Worm (Caenorhabditis elegans) whole organism, mixed stage, embryonic: Measurements from ENCODE around the gene ver-3.

Source experiments
- blmp-1 ChIP-seq: fragments of 150-350 bp; optimal IDR thresholded peaks from 2 replicates; lab custom pipeline; 2014; ENCODE audit warnings: missing biosample characterization, missing genetic modification characterization
- elt-1 ChIP-seq: sonication (generic microtip); optimal IDR thresholded peaks from 2 replicates; lab custom pipeline; 2017; ENCODE audit warnings: missing genetic modification characterization, mild to moderate bottlenecking, missing compliant biosample characterization, antibody characterized with exemption, moderate library complexity, borderline replicate concordance; ENCODE audit not compliant: insufficient read depth
- ham-2 ChIP-seq: fragments of 200-800 bp; sonication (Bioruptor generic); optimal IDR thresholded peaks from 2 replicates; lab custom pipeline; 2018; ENCODE audit warnings: mild to moderate bottlenecking, missing genetic modification characterization, missing compliant biosample characterization
- lin-13 ChIP-seq: fragments of 150-350 bp; optimal IDR thresholded peaks from 2 replicates; lab custom pipeline; 2014; ENCODE audit warnings: missing biosample characterization, missing genetic modification characterization
- mep-1 ChIP-seq: fragments of 150-350 bp; optimal IDR thresholded peaks from 2 replicates; lab custom pipeline; 2017; ENCODE audit warnings: missing biosample characterization, missing genetic modification reagents, missing genetic modification characterization, inconsistent platforms
- nhr-12 ChIP-seq: fragments of 150-350 bp; optimal IDR thresholded peaks from 2 replicates; lab custom pipeline; 2014; ENCODE audit warnings: missing biosample characterization, missing genetic modification characterization
- nhr-28 ChIP-seq: fragments of 150-350 bp; optimal IDR thresholded peaks from 2 replicates; lab custom pipeline; 2014; ENCODE audit warnings: missing biosample characterization, missing genetic modification characterization
- nhr-76 ChIP-seq: sonication (generic microtip); optimal IDR thresholded peaks from 2 replicates; lab custom pipeline; 2017; ENCODE audit warnings: missing biosample characterization, missing genetic modification characterization
- pha-4 ChIP-seq: fragments of 150-350 bp; optimal IDR thresholded peaks from 2 replicates; lab custom pipeline; 2018; ENCODE audit warnings: missing biosample characterization, missing genetic modification reagents, missing genetic modification characterization
- snpc-4 ChIP-seq: fragments of 150-350 bp; optimal IDR thresholded peaks from 2 replicates; lab custom pipeline; 2014; ENCODE audit warnings: missing biosample characterization, missing genetic modification characterization
- sptf-1 ChIP-seq: sonication (generic microtip); optimal IDR thresholded peaks from 2 replicates; lab custom pipeline; 2017; ENCODE audit warnings: mild to moderate bottlenecking, missing genetic modification characterization, moderate library complexity, missing compliant biosample characterization
- unc-39 ChIP-seq: fragments of 150-350 bp; optimal IDR thresholded peaks from 2 replicates; lab custom pipeline; 2014; ENCODE audit warnings: missing biosample characterization, missing genetic modification characterization
- unc-62 ChIP-seq: fragments of 150-350 bp; optimal IDR thresholded peaks from 2 replicates; lab custom pipeline; 2014; ENCODE audit warnings: missing biosample characterization, missing genetic modification reagents, missing genetic modification characterization
- ztf-11 ChIP-seq: fragments of 150-350 bp; optimal IDR thresholded peaks from 2 replicates; lab custom pipeline; 2014; ENCODE audit warnings: missing biosample characterization, missing genetic modification characterization

DNA sequence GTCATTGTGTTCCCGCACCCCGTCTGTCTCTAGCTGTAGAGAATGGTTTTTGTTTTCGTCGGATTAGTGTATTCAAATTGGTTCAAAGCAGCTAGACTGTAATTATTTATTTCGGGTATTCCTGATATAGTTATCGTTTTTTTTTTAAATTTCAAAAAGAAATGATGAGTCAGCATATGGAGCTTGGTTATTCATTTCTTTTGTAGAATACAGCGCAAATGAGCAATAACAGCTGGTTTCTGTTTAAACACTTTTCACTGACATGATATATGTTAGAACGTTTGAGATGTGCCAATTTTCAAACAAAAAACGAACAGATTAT lies 1.5 kb upstream of the ver-3 start:
- TF ChIP-seq mep-1 (tag; lab: Kevin White, UChicago) (no peak), blmp-1 (no peak), snpc-4 (tag; lab: Kevin White, UChicago) (no peak), pha-4 (no peak), unc-62 (no peak), elt-1 (tag; lab: Kevin White, UChicago) (no peak), sptf-1 (no peak), nhr-76 (no peak), lin-13 (tag; lab: Kevin White, UChicago) (no peak), ham-2 (no peak), unc-39 (tag; lab: Kevin White, UChicago) (no peak), ztf-11 (tag; lab: Kevin White, UChicago) (no peak), nhr-12 (no peak), nhr-28 (tag; lab: Kevin White, UChicago) (no peak)
